Worm (Caenorhabditis elegans): ENCODE measurements around the gene fbxa-29.

DNA sequence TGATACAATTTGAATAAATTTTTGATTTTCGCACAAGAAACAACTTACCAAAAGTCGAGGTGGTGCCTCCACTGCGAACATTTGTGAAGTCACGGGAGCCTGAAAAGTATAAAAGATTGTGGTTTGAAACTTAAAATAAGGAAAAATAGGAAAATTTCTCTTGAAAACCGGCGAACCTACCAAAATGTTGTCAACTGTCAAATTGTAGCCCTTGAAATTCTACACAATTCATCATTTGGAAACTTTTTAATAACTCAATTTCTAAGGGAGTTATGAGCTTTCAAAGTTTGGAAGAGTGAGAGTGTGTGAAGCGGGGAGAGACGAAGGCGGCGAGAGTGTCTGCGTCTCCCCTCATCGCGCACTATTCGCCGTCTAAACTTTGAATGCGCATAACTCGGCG lies 43.3 kb downstream of the fbxa-29 start, which contains the start of gene pes-4:
- TF ChIP-seq klf-2 (GFP tag; conservative IDR thresholded peaks at IDR 0.05) (no peak), T22C8.4 (GFP tag; IDR thresholded peaks at IDR 0.05) (no peak), tab-1 (GFP tag; IDR thresholded peaks at IDR 0.05) (no peak), ztf-23 (GFP tag; IDR thresholded peaks at IDR 0.05) (no peak), ref-1 (GFP tag; conservative IDR thresholded peaks at IDR 0.05) (no peak), med-1 (GFP tag; optimal IDR thresholded peaks at IDR 0.05; ENCODE audit: insufficient read depth) (no peak), flt-1 (GFP tag; IDR thresholded peaks at IDR 0.05) (no peak)
